Worm (Caenorhabditis elegans) whole organism, L2 larva: ENCODE data around the gene F10E7.5.

Experiments used
- C34F6.9 ChIP-seq: fragments of 150-350 bp; optimal IDR thresholded peaks from 2 replicates; lab custom pipeline; 2014; ENCODE audit warnings: missing biosample characterization, missing genetic modification characterization
- F13H6.1 ChIP-seq: sonication (generic microtip); optimal IDR thresholded peaks from 2 replicates; lab custom pipeline; 2016; ENCODE audit warnings: missing genetic modification characterization, missing compliant biosample characterization
- R02D3.7 ChIP-seq: fragments of 150-350 bp; optimal IDR thresholded peaks from 2 replicates; lab custom pipeline; 2014; ENCODE audit warnings: missing biosample characterization, missing genetic modification characterization
- Y55F3AM.14 ChIP-seq: fragments of 200-800 bp; sonication (Bioruptor generic); optimal IDR thresholded peaks from 2 replicates; lab custom pipeline; 2018; ENCODE audit warnings: mild to moderate bottlenecking, missing genetic modification characterization, missing compliant biosample characterization
- alr-1 ChIP-seq: fragments of 150-350 bp; optimal IDR thresholded peaks from 2 replicates; lab custom pipeline; 2014; ENCODE audit warnings: missing biosample characterization, missing genetic modification characterization
- ama-1 ChIP-seq: fragments of 150-350 bp; optimal IDR thresholded peaks from 2 replicates; lab custom pipeline; 2018; ENCODE audit warnings: inconsistent platforms
- blmp-1 ChIP-seq: sonication (generic microtip); optimal IDR thresholded peaks from 2 replicates; lab custom pipeline; 2017; ENCODE audit warnings: missing genetic modification characterization, mild to moderate bottlenecking, missing compliant biosample characterization, antibody characterized with exemption, moderate library complexity; ENCODE audit not compliant: insufficient read depth
- ceh-16 ChIP-seq: fragments of 150-350 bp; optimal IDR thresholded peaks from 2 replicates; lab custom pipeline; 2014; ENCODE audit warnings: missing biosample characterization, missing genetic modification characterization
- ceh-82 ChIP-seq: fragments of 150-350 bp; optimal IDR thresholded peaks from 2 replicates; lab custom pipeline; 2014; ENCODE audit warnings: missing biosample characterization, missing genetic modification characterization
- crh-2 ChIP-seq: sonication (generic microtip); optimal IDR thresholded peaks from 2 replicates; lab custom pipeline; 2017; ENCODE audit warnings: missing biosample characterization, missing genetic modification characterization
- egl-27 ChIP-seq: sonication (generic microtip); optimal IDR thresholded peaks from 3 replicates; lab custom pipeline; 2017; ENCODE audit warnings: missing biosample characterization, missing genetic modification reagents, missing genetic modification characterization
- elt-1 ChIP-seq: fragments of 150-350 bp; optimal IDR thresholded peaks from 2 replicates; lab custom pipeline; 2014; ENCODE audit warnings: missing biosample characterization, missing genetic modification characterization
- elt-3 ChIP-seq: sonication (generic microtip); optimal IDR thresholded peaks from 2 replicates; lab custom pipeline; 2017; ENCODE audit warnings: missing biosample characterization, missing genetic modification characterization
- fos-1 ChIP-seq: fragments of 150-350 bp; optimal IDR thresholded peaks from 2 replicates; lab custom pipeline; 2014; ENCODE audit warnings: missing biosample characterization, missing genetic modification characterization
- gmeb-1 ChIP-seq: fragments of 150-350 bp; optimal IDR thresholded peaks from 2 replicates; lab custom pipeline; 2014; ENCODE audit warnings: missing biosample characterization, missing genetic modification characterization
- lin-11 ChIP-seq: fragments of 150-350 bp; sonication (generic microtip); optimal IDR thresholded peaks from 2 replicates; lab custom pipeline; 2014; ENCODE audit warnings: missing biosample characterization, missing genetic modification characterization, inconsistent platforms, mixed read lengths
- lin-13 ChIP-seq: fragments of 150-350 bp; optimal IDR thresholded peaks from 2 replicates; lab custom pipeline; 2014; ENCODE audit warnings: missing biosample characterization, missing genetic modification reagents, missing genetic modification characterization
- lin-39 ChIP-seq: fragments of 150-350 bp; optimal IDR thresholded peaks from 2 replicates; lab custom pipeline; 2014; ENCODE audit warnings: missing biosample characterization, missing genetic modification reagents, missing genetic modification characterization
- lsy-2 ChIP-seq, 2 experiments: fragments of 150-350 bp in 1 of 2; sonication (generic microtip) in 1 of 2; optimal IDR thresholded peaks; 2 replicates each; lab custom pipeline; 2014 to 2017; ENCODE audit warnings: missing biosample characterization in 2 of 2, missing genetic modification characterization in 2 of 2
- mab-5 ChIP-seq: fragments of 150-350 bp; optimal IDR thresholded peaks from 2 replicates; lab custom pipeline; 2014; ENCODE audit warnings: missing biosample characterization, missing genetic modification characterization
- mbf-1 ChIP-seq: sonication (generic microtip); optimal IDR thresholded peaks from 2 replicates; lab custom pipeline; 2017; ENCODE audit warnings: missing biosample characterization, missing genetic modification characterization
- mdl-1 ChIP-seq, 2 experiments: fragments of 150-350 bp in 1 of 2; sonication (generic microtip) in 1 of 2; optimal IDR thresholded peaks; 2 replicates each; lab custom pipeline; 2017; ENCODE audit warnings: missing biosample characterization in 2 of 2, missing genetic modification characterization in 2 of 2
- nhr-10 ChIP-seq: sonication (generic microtip); optimal IDR thresholded peaks from 2 replicates; lab custom pipeline; 2017; ENCODE audit warnings: missing biosample characterization, missing genetic modification characterization
- nhr-12 ChIP-seq: fragments of 150-350 bp; optimal IDR thresholded peaks from 2 replicates; lab custom pipeline; 2014; ENCODE audit warnings: missing biosample characterization, missing genetic modification characterization
- nhr-129 ChIP-seq: fragments of 150-350 bp; optimal IDR thresholded peaks from 2 replicates; lab custom pipeline; 2014; ENCODE audit warnings: missing biosample characterization, missing genetic modification characterization
- nhr-237 ChIP-seq: fragments of 150-350 bp; optimal IDR thresholded peaks from 2 replicates; lab custom pipeline; 2014; ENCODE audit warnings: missing biosample characterization, missing genetic modification characterization
- nhr-25 ChIP-seq: fragments of 150-350 bp; sonication (generic microtip); optimal IDR thresholded peaks from 3 replicates; lab custom pipeline; 2014; ENCODE audit warnings: missing biosample characterization, missing genetic modification characterization
- nhr-6 ChIP-seq: fragments of 150-350 bp; optimal IDR thresholded peaks from 2 replicates; lab custom pipeline; 2014; ENCODE audit warnings: missing biosample characterization, missing genetic modification characterization
- peb-1 ChIP-seq: fragments of 150-350 bp; optimal IDR thresholded peaks from 2 replicates; lab custom pipeline; 2014; ENCODE audit warnings: missing biosample characterization, missing genetic modification characterization
- sem-4 ChIP-seq: fragments of 150-350 bp; optimal IDR thresholded peaks from 2 replicates; lab custom pipeline; 2014; ENCODE audit warnings: missing biosample characterization, missing genetic modification reagents, missing genetic modification characterization
- skn-1 ChIP-seq: sonication (generic microtip); optimal IDR thresholded peaks from 2 replicates; lab custom pipeline; 2017; ENCODE audit warnings: missing biosample characterization, missing genetic modification characterization
- sma-3 ChIP-seq: sonication (generic microtip); optimal IDR thresholded peaks from 2 replicates; lab custom pipeline; 2016; ENCODE audit warnings: missing genetic modification reagents, missing genetic modification characterization, missing compliant biosample characterization
- sma-9 ChIP-seq, 2 experiments: fragments of 150-350 bp in 1 of 2; sonication (generic microtip) in 1 of 2; optimal IDR thresholded peaks; 2 replicates each; lab custom pipeline; 2014 to 2016; ENCODE audit warnings: missing genetic modification characterization in 2 of 2, mild to moderate bottlenecking in 1 of 2, missing biosample characterization in 1 of 2, missing compliant biosample characterization in 1 of 2, missing genetic modification reagents in 1 of 2, moderate library complexity in 1 of 2
- snpc-4 ChIP-seq: fragments of 150-350 bp; optimal IDR thresholded peaks from 2 replicates; lab custom pipeline; 2014; ENCODE audit warnings: missing biosample characterization, missing genetic modification characterization
- unc-39 ChIP-seq: fragments of 150-350 bp; optimal IDR thresholded peaks from 2 replicates; lab custom pipeline; 2014; ENCODE audit warnings: missing biosample characterization, missing genetic modification characterization
- unc-55 ChIP-seq: fragments of 150-350 bp; sonication (generic microtip); optimal IDR thresholded peaks from 3 replicates; lab custom pipeline; 2014; ENCODE audit warnings: missing biosample characterization, missing genetic modification reagents, missing genetic modification characterization
- unc-62 ChIP-seq: fragments of 150-350 bp; optimal IDR thresholded peaks from 2 replicates; lab custom pipeline; 2014; ENCODE audit warnings: missing biosample characterization, missing genetic modification reagents, missing genetic modification characterization
- zag-1 ChIP-seq: fragments of 150-350 bp; optimal IDR thresholded peaks from 2 replicates; lab custom pipeline; 2014; ENCODE audit warnings: missing biosample characterization, missing genetic modification characterization
- ztf-1 ChIP-seq: fragments of 200-800 bp; sonication (Bioruptor generic); conservative IDR thresholded peaks from 2 replicates; pipeline ENCODE4 v1.3.6; 2022; ENCODE audit warnings: missing genetic modification characterization, missing compliant biosample characterization
- ztf-11 ChIP-seq: sonication (generic microtip); optimal IDR thresholded peaks from 2 replicates; lab custom pipeline; 2017; ENCODE audit warnings: missing biosample characterization, missing genetic modification characterization
- ztf-4 ChIP-seq: fragments of 150-350 bp; optimal IDR thresholded peaks from 2 replicates; lab custom pipeline; 2014; ENCODE audit warnings: missing biosample characterization, missing genetic modification characterization

The F10E7.5 gene

DNA sequence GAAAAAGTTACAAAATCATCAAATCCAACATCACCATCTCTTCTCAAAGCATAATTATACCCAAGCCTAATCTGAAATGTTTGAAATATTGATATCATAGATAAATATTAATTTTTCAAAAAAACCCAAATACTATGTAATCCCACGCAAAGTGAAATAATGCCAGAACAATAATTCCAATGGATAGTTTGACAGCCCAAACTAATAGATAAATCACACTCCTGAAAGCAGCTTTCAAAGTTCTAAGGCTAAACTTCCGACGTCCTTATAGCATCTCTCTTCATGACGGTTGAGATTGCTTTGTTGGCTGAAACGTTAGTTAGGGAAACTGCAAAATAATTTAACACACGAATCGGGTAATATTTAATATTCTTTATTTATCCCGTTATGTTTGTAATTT lies 12.5 kb upstream of the F10E7.5 start:
- TF ChIP-seq lin-39 (no peak), snpc-4 (tag; lab: Kevin White, UChicago) (no peak), unc-62 (GFP tag; lab: Kevin White, UChicago) (no peak), ztf-4 (tag; lab: Kevin White, UChicago) (no peak), sma-9 (GFP tag; optimal IDR thresholded peaks at IDR 0.05; lab: Kevin White, UChicago) (no peak), sma-9 (tag; optimal IDR thresholded peaks at IDR 0.05; lab: Kevin White, UChicago) (no peak), mbf-1 (tag; lab: Kevin White, UChicago) (no peak), nhr-6 (tag; lab: Kevin White, UChicago) (no peak), crh-2 (no peak), zag-1 (tag; lab: Kevin White, UChicago) (no peak), fos-1 (tag; lab: Kevin White, UChicago) (no peak), gmeb-1 (tag; lab: Kevin White, UChicago) (no peak), ama-1 (lab: Kevin White, UChicago) (no peak), F13H6.1 (tag; lab: Kevin White, UChicago) (no peak), elt-1 (tag; lab: Kevin White, UChicago) (no peak), nhr-237 (no peak), nhr-10 (tag; lab: Kevin White, UChicago) (no peak)

ce11 chrII:7100838-7101237 lies 10.9 kb upstream of the F10E7.5 start, which contains the start of gene mmaa-1:
Gene mmaa-1, minus strand, starts transcription at chrII:7101165.
- TF ChIP-seq sma-9 (GFP tag; optimal IDR thresholded peaks at IDR 0.05; lab: Kevin White, UChicago), result peak; percentile 0
- no peak for TF ChIP-seq sma-9 (tag; optimal IDR thresholded peaks at IDR 0.05; lab: Kevin White, UChicago)
- no peak for TF ChIP-seq zag-1 (tag; lab: Kevin White, UChicago)

ce11 chrII:7102288-7102687 lies 9.5 kb upstream of the F10E7.5 start:
- TF ChIP-seq nhr-6 (tag; lab: Kevin White, UChicago) (no peak), gmeb-1 (tag; lab: Kevin White, UChicago) (no peak), lsy-2 (tag; optimal IDR thresholded peaks at IDR 0.05; lab: Kevin White, UChicago) (peak in 1 of 2 experiments; percentile 18), nhr-129 (peak; percentile 30), alr-1 (tag; lab: Kevin White, UChicago) (no peak)
- TF ChIP-seq, all 48 proteins: peak for 2

- no peak for TF ChIP-seq mdl-1 (tag; optimal IDR thresholded peaks at IDR 0.05; lab: Kevin White, UChicago)
- no peak for TF ChIP-seq unc-55 (GFP tag; lab: Kevin White, UChicago)
- TF ChIP-seq lin-13, result no peak
- no peak for TF ChIP-seq ama-1 (lab: Kevin White, UChicago)
- no peak for TF ChIP-seq nhr-25
- no peak for TF ChIP-seq elt-3
Measured at ce11 chrII:7103111-7103510, 8.7 kb upstream of the F10E7.5 start.

DNA sequence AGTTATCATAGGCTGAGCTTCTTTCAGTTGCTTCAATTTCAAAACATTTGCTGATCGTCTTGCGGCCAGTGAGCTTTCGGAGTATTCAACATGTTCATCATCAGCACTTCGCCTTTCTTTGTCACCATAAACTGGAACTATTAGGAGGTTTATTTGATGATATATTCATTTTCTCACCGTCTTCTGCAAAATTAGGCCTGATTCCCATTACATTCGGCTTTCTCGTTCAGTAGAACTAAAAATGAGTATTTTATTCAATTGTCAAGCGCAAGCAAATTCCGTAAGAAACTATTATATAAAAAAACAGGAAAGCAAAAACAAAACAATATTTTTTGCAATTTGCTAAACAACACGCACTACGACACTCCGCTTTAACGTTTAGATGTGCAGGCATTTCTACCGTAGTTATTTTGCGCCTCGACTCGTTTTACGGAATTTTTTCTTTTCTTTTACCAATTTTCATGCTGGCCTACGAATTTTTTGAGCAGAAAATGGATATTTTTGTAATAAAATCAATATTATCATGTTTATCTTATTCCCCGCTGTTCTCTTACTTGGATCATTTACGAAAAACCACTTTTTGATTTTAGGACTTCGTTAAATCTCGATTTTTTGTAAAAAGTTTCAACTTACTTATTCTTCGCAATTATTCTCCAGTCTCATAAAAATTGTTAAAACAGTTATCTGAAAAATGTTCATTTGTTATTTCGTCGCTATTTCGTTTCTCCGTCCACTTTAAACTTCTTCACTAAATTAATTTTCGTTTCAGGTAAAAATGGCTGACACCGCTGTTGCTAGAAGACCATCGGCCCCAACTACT lies 6.8 kb upstream of the F10E7.5 start, which contains the start of the genes farl-11 and rpl-33:
farl-11 (minus strand) TSS at position 242 of the 820 bp plus-strand sequence.
rpl-33 (plus strand) TSS at position 770 of the 820 bp plus-strand sequence.
- TF ChIP-seq nhr-12 (tag; lab: Kevin White, UChicago) (no peak), sma-3 (GFP tag; lab: Kevin White, UChicago) (peak; percentile 75), nhr-6 (tag; lab: Kevin White, UChicago) (peak; percentile 48), peb-1 (no peak), elt-3 (no peak), lin-11 (tag; lab: Kevin White, UChicago) (peak; percentile 59), gmeb-1 (tag; lab: Kevin White, UChicago) (peak; percentile 82), egl-27 (tag; lab: Kevin White, UChicago) (peak; percentile 21), ceh-82 (tag; lab: Kevin White, UChicago) (no peak), mbf-1 (tag; lab: Kevin White, UChicago) (no peak), unc-62 (GFP tag; lab: Kevin White, UChicago) (no peak), nhr-25 (peak; percentile 69), ceh-16 (tag; lab: Kevin White, UChicago) (no peak), zag-1 (tag; lab: Kevin White, UChicago) (peak; percentile 62), ztf-11 (tag; lab: Kevin White, UChicago) (no peak), mab-5 (peak; percentile 11), sma-9 (GFP tag; optimal IDR thresholded peaks at IDR 0.05; lab: Kevin White, UChicago) (peak; percentile 77), sma-9 (tag; optimal IDR thresholded peaks at IDR 0.05; lab: Kevin White, UChicago) (no peak), C34F6.9 (tag; lab: Kevin White, UChicago) (peak; percentile 98), unc-39 (tag; lab: Kevin White, UChicago) (no peak), nhr-10 (tag; lab: Kevin White, UChicago) (no peak), blmp-1 (tag; lab: Kevin White, UChicago) (no peak), skn-1 (tag; lab: Kevin White, UChicago) (no peak), nhr-129 (peak; percentile 94), lin-13 (peak; percentile 76), ztf-1 (no peak), mdl-1 (tag; optimal IDR thresholded peaks at IDR 0.05; lab: Kevin White, UChicago) (no peak), lin-39 (no peak), sem-4 (tag; lab: Kevin White, UChicago) (peak; percentile 75), Y55F3AM.14 (GFP tag; lab: Kevin White, UChicago) (peak; percentile 25), R02D3.7 (tag; lab: Kevin White, UChicago) (no peak), ztf-4 (tag; lab: Kevin White, UChicago) (peak; percentile 83)
